Worm (Caenorhabditis elegans) whole organism, L1 larva: ENCODE results near the gene K07E3.4.

Experiments
- aha-1 ChIP-seq: fragments of 150-350 bp; optimal IDR thresholded peaks from 2 replicates; lab custom pipeline; 2014; ENCODE audit warnings: missing biosample characterization, missing genetic modification characterization
- nhr-84 ChIP-seq: sonication (generic microtip); optimal IDR thresholded peaks from 2 replicates; lab custom pipeline; 2017; ENCODE audit warnings: missing biosample characterization, missing genetic modification characterization
- tbx-2 ChIP-seq: sonication (generic microtip); optimal IDR thresholded peaks from 2 replicates; lab custom pipeline; 2016; ENCODE audit warnings: missing genetic modification characterization, missing compliant biosample characterization
- ztf-11 ChIP-seq, 2 experiments: sonication (generic microtip); optimal IDR thresholded peaks; 2 replicates each; lab custom pipeline; 2016 to 2017; ENCODE audit warnings: missing genetic modification characterization in 2 of 2, missing biosample characterization in 1 of 2, missing compliant biosample characterization in 1 of 2

DNA sequence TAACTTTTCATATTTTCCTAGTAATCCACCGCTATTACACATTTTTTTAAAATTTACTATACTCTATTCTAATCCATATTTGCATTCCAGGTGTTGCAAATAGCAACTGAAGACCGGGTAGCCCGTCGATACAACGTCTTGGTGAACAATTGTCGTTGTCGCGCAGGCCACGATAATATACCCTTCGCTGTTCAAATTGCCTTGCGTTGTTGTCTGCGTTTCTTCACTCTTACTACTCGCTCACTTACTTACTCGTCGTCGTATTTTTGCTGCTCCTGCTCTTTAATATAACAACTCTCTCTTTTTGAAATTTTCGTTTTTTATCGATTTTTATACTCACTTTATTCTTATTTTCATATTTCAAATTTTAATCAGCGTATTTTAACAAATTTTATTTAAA lies 20.1 kb upstream of the K07E3.4 start, which contains the start of gene K07E3.2:
- TF ChIP-seq aha-1 (tag; lab: Kevin White, UChicago), result no peak
- TF ChIP-seq ztf-11 (tag; optimal IDR thresholded peaks at IDR 0.05; lab: Kevin White, UChicago), result no peak
- TF ChIP-seq tbx-2 (tag; lab: Kevin White, UChicago), result no peak
- TF ChIP-seq nhr-84 (tag; lab: Kevin White, UChicago), result no peak
